Worm (Caenorhabditis elegans): ENCODE data around the gene btb-19.
"Not testable (repeated sequence)": the region's sequence is repeated elsewhere in the genome, so short reads cannot be mapped to it uniquely, and the experiment has no call there.

Gene btb-19

ce11 chrII:14522037-14522436 is at the start of gene btb-19:
Gene btb-19, minus strand, starts transcription at chrII:14522137.
- no peak for TF ChIP-seq unc-62 (GFP tag; optimal IDR thresholded peaks at IDR 0.05)

- no peak for TF ChIP-seq unc-62 (GFP tag; optimal IDR thresholded peaks at IDR 0.05)
Observed at ce11 chrII:14570541-14571160, 48.7 kb upstream of the btb-19 start.

DNA sequence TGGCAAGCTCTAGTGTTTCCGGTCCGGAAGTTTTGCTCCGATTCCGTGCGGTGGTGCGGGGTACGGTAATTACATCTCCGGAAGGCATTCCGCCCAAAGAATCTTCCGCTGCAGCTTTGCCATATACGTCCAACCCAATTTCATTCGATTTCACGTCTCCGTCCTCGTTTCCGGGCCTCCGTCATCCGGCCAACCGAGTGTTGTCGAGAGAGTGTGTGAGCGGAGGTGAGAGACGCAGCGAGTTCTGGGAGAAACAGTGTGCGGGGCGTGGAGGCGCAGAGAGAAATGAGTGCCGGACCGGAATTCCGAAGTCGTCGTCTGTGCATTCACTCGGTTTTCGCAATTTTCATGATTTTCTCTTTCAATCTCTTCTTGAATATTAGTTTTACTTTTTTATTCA is 47.4 kb upstream of the btb-19 start:
- TF ChIP-seq unc-62 (GFP tag; optimal IDR thresholded peaks at IDR 0.05): no peak

- no peak for TF ChIP-seq unc-62 (GFP tag; optimal IDR thresholded peaks at IDR 0.05)
Observed at ce11 chrII:14567811-14568210, 45.9 kb upstream of the btb-19 start.

- not testable (repeated sequence) for TF ChIP-seq unc-62 (GFP tag; optimal IDR thresholded peaks at IDR 0.05)
Observed at ce11 chrII:14561549-14562115, 39.7 kb upstream of the btb-19 start, which contains the start of gene mog-4. Gene mog-4, minus strand, starts transcription at chrII:14561599.

DNA sequence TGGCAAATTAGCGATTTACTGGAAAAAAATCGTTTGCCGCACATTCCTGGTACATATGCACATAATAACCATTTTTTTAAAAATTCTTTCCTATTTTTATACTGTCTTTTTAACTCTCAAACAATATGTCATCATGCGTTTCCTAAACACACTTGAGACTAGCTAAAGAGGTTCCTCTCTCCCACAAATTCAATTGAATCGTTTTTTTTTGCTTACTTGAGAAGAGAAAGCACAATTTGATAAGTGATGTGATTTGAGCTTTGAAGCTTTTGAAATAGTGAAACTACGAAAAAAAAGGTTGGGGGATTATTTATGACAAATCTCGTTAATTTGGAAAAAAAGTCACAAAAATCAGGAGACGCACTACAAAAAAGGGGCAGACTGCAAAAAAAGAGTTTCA is 33.1 kb upstream of the btb-19 start:
- no peak for TF ChIP-seq unc-62 (GFP tag; optimal IDR thresholded peaks at IDR 0.05)

DNA sequence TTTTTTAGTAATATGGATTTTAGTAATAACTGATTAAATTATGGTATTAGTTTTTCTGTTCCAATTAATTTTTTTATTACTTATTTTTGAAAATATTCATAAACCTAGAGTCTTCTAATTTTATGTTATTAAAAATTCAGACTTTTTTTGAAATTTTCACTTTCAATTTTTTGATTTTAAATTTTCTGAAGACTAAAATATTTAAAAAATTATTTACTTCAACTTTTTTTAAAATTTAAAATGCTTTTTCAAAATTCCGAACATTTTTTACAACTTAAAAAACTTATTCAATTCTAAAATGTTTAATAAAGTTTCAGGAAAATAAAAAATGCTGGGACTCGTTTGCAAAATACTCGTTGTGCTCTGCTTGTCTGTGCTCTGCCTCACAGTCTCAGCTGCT is 28.7 kb upstream of the btb-19 start, which contains the start of gene nlp-41:
Gene nlp-41 (plus strand): TSS at position 301 of the 400 bp plus-strand sequence.
- TF ChIP-seq unc-62 (GFP tag; optimal IDR thresholded peaks at IDR 0.05): no peak

ce11 chrII:14548691-14549090 is 26.8 kb upstream of the btb-19 start, which contains the start of gene gcy-29:
Gene gcy-29, minus strand, starts transcription at chrII:14548791.
- TF ChIP-seq unc-62 (GFP tag; optimal IDR thresholded peaks at IDR 0.05): no peak

DNA sequence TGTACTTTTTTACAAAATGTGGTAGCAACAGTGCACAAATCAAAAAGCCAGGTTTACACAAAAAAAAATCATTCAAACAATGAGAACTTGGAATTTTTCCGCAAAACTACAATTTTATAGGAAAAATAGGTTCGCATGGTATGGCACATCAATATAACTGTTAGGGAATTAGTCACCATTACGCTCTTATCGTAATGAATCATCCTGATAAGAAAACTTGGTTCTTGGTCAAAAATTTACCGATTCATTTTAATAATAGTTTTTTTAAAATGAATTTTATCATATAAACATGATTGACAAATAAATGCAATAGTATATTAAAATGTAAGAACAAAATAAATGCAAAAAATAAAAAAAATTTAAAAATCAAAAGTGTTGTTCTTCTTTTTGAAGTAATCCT is 18.6 kb upstream of the btb-19 start:
- TF ChIP-seq unc-62 (GFP tag; optimal IDR thresholded peaks at IDR 0.05): no peak

- no peak for TF ChIP-seq unc-62 (GFP tag; optimal IDR thresholded peaks at IDR 0.05)
Observed at ce11 chrII:14537728-14538127, 15.8 kb upstream of the btb-19 start, which contains the start of the genes clec-147 and C04H5.7. Gene clec-147, minus strand, starts transcription at chrII:14537828. Gene C04H5.7, plus strand, starts transcription at chrII:14537946.

DNA sequence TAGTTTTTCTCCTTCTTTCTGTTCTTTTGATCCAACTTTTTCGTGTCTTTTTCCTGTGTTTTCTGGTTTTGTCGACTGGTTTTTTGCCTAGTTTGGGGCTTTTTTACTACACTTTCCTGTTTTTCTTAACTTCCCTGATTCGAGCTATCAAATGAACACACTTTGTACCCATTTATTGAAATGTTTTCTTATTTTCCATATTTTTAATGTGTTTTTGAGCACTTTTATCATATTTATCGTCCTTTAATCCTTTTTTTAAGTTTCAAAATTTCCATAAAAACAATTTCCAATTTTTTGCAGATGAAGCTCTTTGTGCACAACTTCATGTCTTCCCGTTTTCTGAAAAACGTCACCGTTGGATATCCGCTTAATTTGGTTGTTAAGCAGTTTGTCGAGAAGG is 12.1 kb upstream of the btb-19 start, which contains the start of gene C04H5.1:
Gene C04H5.1 (plus strand): TSS at position 301 of the 400 bp plus-strand sequence.
- TF ChIP-seq unc-62 (GFP tag; optimal IDR thresholded peaks at IDR 0.05): no peak

ce11 chrII:14528233-14528802 is 6.4 kb upstream of the btb-19 start, which contains the start of the genes F57C2.5 and spat-1:
Gene F57C2.5, minus strand, starts transcription at chrII:14528239.
Gene spat-1, plus strand, starts transcription at chrII:14528752.
- no peak for TF ChIP-seq unc-62 (GFP tag; optimal IDR thresholded peaks at IDR 0.05)

ce11 chrII:14527104-14527503 is 5.2 kb upstream of the btb-19 start:
- no peak for TF ChIP-seq unc-62 (GFP tag; optimal IDR thresholded peaks at IDR 0.05)

DNA sequence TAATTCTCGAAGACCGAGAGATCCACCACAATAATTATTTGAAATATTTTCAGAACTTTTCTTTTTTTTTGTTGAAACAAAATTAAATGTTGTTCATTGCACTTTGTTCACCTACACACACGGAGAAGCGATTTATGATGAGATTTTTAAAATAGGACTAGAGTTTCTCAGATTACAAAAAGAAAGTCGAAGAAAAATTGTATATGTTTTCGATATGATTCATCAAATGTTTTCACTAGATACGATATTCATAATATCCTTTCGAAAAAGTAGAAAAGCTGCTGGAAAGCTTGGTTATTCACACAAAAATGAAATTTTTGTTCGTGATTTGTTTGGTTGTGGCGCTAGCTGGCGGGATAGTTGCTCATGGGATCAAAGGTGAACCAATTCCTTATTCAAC is 3.1 kb upstream of the btb-19 start, which contains the start of gene F57C2.4:
Gene F57C2.4 (plus strand): TSS at position 301 of the 400 bp plus-strand sequence.
- TF ChIP-seq unc-62 (GFP tag; optimal IDR thresholded peaks at IDR 0.05): no peak

DNA sequence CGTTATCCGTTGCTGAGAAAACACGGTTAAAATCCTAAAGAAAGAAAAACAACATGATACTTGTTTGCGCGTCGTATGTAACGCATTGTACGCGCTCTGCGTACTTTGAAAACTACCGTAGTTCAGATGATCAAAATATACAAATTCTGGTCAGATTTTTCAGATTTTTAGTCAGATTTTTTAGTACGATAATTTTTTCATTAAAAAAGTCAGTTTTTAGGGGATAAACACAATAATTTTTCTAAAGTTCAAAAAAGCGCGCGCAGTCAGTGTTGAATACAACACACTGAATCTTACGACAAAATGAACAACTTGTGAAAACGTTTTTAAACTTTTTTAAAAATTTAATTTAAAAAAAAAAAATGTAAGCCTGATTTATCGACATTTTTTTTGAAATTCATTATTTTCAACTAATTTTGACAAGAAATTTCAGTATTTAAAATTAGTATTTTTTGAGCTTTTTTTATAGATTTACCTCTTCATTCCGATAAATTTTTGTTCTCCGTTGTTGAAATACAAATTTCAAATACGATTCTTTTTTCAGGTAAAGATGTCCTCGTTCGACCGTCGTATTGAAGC is 1.8 kb upstream of the btb-19 start, which contains the start of gene pot-2:
Gene pot-2 (plus strand): TSS at position 529 of the 579 bp plus-strand sequence.
- no peak for TF ChIP-seq unc-62 (GFP tag; optimal IDR thresholded peaks at IDR 0.05)

DNA sequence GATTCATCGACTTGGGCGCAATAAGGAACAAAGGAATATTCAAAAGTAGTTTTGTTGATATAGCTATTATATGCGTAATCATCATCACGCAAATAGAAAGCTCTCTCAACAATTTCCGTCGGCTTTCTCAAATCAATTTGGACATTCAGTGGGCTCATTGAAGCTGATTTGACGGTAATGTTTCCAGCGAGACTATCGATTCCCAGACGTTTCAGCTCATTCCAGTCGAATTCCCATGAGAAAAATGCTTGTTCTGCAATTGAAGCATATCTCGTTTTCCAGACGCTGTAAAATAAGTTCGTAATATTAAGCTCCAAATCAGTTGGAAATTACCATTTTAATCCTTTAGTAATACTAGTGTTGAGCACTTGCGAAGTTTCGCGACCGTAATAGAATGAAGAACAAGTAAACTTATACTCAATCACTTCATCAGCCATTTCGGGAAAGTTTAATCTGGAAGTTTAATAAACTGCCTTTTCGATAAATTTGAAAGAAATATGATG is 1.2 kb upstream of the btb-19 start, which contains the start of gene btb-20:
Gene btb-20 (minus strand): TSS at position 453 of the 503 bp plus-strand sequence.
- TF ChIP-seq unc-62 (GFP tag; optimal IDR thresholded peaks at IDR 0.05): no peak
